Worm (Caenorhabditis elegans): ENCODE data around the gene F36H5.4.

DNA sequence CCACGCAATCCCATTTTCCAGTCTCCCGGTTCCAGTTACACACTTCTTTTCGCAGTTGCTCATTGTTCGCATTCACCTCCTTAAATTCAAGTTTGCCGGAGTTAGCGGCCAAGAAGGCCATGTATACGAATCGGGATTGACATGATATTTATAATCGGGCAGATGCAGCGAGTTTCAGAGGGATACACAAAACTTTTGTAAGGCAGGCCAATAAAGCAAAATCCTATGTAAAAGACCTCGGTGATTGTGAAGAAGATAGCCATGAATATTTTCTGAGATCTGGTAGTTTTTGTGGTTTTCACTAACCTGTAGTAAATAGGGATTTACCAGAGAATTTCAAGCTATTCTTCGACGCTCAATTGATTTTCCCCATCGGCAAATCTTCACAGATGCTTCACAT lies 5.1 kb downstream of the F36H5.4 start:
- TF ChIP-seq nhr-11 (tag; optimal IDR thresholded peaks at IDR 0.05): no peak
- no peak for TF ChIP-seq F10B5.3 (tag; optimal IDR thresholded peaks at IDR 0.05)
- no peak for TF ChIP-seq T26A8.4 (GFP tag; IDR thresholded peaks at IDR 0.05)
- no peak for TF ChIP-seq egl-43 (GFP tag; IDR thresholded peaks at IDR 0.05)
- TF ChIP-seq egl-27 (tag; optimal IDR thresholded peaks at IDR 0.05): no peak
- no peak for TF ChIP-seq nhr-28 (tag; optimal IDR thresholded peaks at IDR 0.05)
- TF ChIP-seq mes-2 (tag; optimal IDR thresholded peaks at IDR 0.05; ENCODE audit: poor library complexity, severe bottlenecking): no peak
- no peak for TF ChIP-seq lin-15B (tag; optimal IDR thresholded peaks at IDR 0.05)
- no peak for TF ChIP-seq ama-1 (optimal IDR thresholded peaks at IDR 0.05)
- TF ChIP-seq fos-1 (tag; optimal IDR thresholded peaks at IDR 0.05): no peak
- no peak for TF ChIP-seq snpc-4 (tag; optimal IDR thresholded peaks at IDR 0.05)
- TF ChIP-seq nhr-41 (GFP tag; IDR thresholded peaks at IDR 0.05): no peak
- TF ChIP-seq lim-7 (GFP tag; IDR thresholded peaks at IDR 0.05): no peak
- TF ChIP-seq fkh-10 (GFP tag; optimal IDR thresholded peaks at IDR 0.05): no peak

Measured in whole organism, L4 larva.